Fruit fly (Drosophila melanogaster) whole organism, pupa: ENCODE results near the gene Npc2d.

ENCODE experiments used
- CG10348 ChIP-seq: fragments of 200-800 bp; sonication (Bioruptor generic); IDR thresholded peaks from 2 replicates; pipeline ENCODE4 v1.3.6; 2022; ENCODE audit warnings: missing biosample characterization, missing genetic modification characterization
- CG12605 ChIP-seq: fragments of 200-800 bp; sonication (Bioruptor generic); IDR thresholded peaks from 2 replicates; pipeline ENCODE4 v1.3.6; 2022; ENCODE audit warnings: missing biosample characterization, missing genetic modification characterization
- CG13204 ChIP-seq: fragments of 200-800 bp; sonication (Bioruptor generic); optimal IDR thresholded peaks from 2 replicates; lab custom pipeline; 2018; ENCODE audit warnings: missing biosample characterization, mild to moderate bottlenecking, missing genetic modification characterization, moderate library complexity
- CG14655 ChIP-seq: fragments of 200-800 bp; sonication (Bioruptor generic); optimal IDR thresholded peaks from 3 replicates; lab custom pipeline; 2017; ENCODE audit warnings: mild to moderate bottlenecking, missing biosample characterization, missing genetic modification reagents, missing genetic modification characterization
- CG15710 ChIP-seq: fragments of 200-800 bp; sonication (Bioruptor generic); optimal IDR thresholded peaks from 2 replicates; lab custom pipeline; 2018; ENCODE audit warnings: missing biosample characterization, mild to moderate bottlenecking, missing genetic modification characterization, moderate library complexity
- CG17806 ChIP-seq: fragments of 200-800 bp; sonication (Bioruptor generic); optimal IDR thresholded peaks from 2 replicates; lab custom pipeline; 2018; ENCODE audit warnings: missing biosample characterization, mild to moderate bottlenecking, missing genetic modification characterization, moderate library complexity
- CG32121 ChIP-seq: fragments of 200-800 bp; sonication (Bioruptor generic); IDR thresholded peaks from 2 replicates; pipeline ENCODE4 v1.3.6; 2022; ENCODE audit warnings: missing biosample characterization, missing genetic modification characterization
- CG34367 ChIP-seq: fragments of 200-800 bp; sonication (Bioruptor generic); optimal IDR thresholded peaks from 2 replicates; lab custom pipeline; 2018; ENCODE audit warnings: missing biosample characterization, mild to moderate bottlenecking, missing genetic modification characterization
- CG4496 ChIP-seq: fragments of 200-800 bp; sonication (Bioruptor generic); IDR thresholded peaks from 3 replicates; pipeline ENCODE4 v1.3.6; 2022; ENCODE audit warnings: missing biosample characterization, missing genetic modification characterization
- CG8159 ChIP-seq: fragments of 200-800 bp; sonication (Bioruptor generic); optimal IDR thresholded peaks from 3 replicates; lab custom pipeline; 2018; ENCODE audit warnings: missing biosample characterization, mild to moderate bottlenecking, missing genetic modification characterization, moderate library complexity
- CG8301 ChIP-seq: fragments of 200-800 bp; sonication (Bioruptor generic); optimal IDR thresholded peaks from 2 replicates; lab custom pipeline; 2018; ENCODE audit warnings: missing biosample characterization, mild to moderate bottlenecking, missing genetic modification characterization
- CG9948 ChIP-seq: fragments of 200-800 bp; sonication (Bioruptor generic); optimal IDR thresholded peaks from 2 replicates; lab custom pipeline; 2018; ENCODE audit warnings: missing biosample characterization, mild to moderate bottlenecking, missing genetic modification characterization, moderate library complexity
- D1 ChIP-seq: fragments of 200-800 bp; sonication (Bioruptor generic); optimal IDR thresholded peaks from 2 replicates; lab custom pipeline; 2018; ENCODE audit warnings: missing biosample characterization, mild to moderate bottlenecking, missing genetic modification characterization, moderate library complexity
- EcR ChIP-seq: fragments of 200-800 bp; sonication (Bioruptor generic); optimal IDR thresholded peaks from 3 replicates; lab custom pipeline; 2019; ENCODE audit warnings: missing biosample characterization, missing genetic modification characterization, mild to moderate bottlenecking, moderate library complexity, missing genetic modification reagents
- Ets98B ChIP-seq: fragments of 200-800 bp; sonication (Bioruptor generic); IDR thresholded peaks from 2 replicates; pipeline ENCODE4 v1.3.6; 2022; ENCODE audit warnings: missing biosample characterization, missing genetic modification characterization
- Pif1A ChIP-seq: fragments of 200-800 bp; sonication (Bioruptor generic); optimal IDR thresholded peaks from 3 replicates; lab custom pipeline; 2016; ENCODE audit warnings: missing biosample characterization, missing genetic modification characterization
- Pif1B ChIP-seq: fragments of 200-800 bp; sonication (Bioruptor generic); optimal IDR thresholded peaks from 3 replicates; lab custom pipeline; 2016; ENCODE audit warnings: missing biosample characterization, missing genetic modification characterization
- Snoo ChIP-seq: fragments of 200-800 bp; sonication (Bioruptor generic); optimal IDR thresholded peaks from 3 replicates; lab custom pipeline; 2017; ENCODE audit warnings: missing biosample characterization, mild to moderate bottlenecking, missing genetic modification characterization, inconsistent platforms
- fd96Ca ChIP-seq: fragments of 200-800 bp; sonication (Bioruptor generic); IDR thresholded peaks from 3 replicates; pipeline ENCODE4 v1.3.6; 2022; ENCODE audit warnings: missing biosample characterization, missing genetic modification characterization
- gl ChIP-seq: fragments of 200-800 bp; sonication (Bioruptor generic); optimal IDR thresholded peaks from 2 replicates; lab custom pipeline; 2018; ENCODE audit warnings: missing biosample characterization, mild to moderate bottlenecking, missing genetic modification characterization
- rn ChIP-seq: fragments of 200-800 bp; sonication (Bioruptor generic); IDR thresholded peaks from 2 replicates; pipeline ENCODE4 v1.3.6; 2022; ENCODE audit warnings: missing biosample characterization, missing genetic modification characterization

Npc2d gene

DNA sequence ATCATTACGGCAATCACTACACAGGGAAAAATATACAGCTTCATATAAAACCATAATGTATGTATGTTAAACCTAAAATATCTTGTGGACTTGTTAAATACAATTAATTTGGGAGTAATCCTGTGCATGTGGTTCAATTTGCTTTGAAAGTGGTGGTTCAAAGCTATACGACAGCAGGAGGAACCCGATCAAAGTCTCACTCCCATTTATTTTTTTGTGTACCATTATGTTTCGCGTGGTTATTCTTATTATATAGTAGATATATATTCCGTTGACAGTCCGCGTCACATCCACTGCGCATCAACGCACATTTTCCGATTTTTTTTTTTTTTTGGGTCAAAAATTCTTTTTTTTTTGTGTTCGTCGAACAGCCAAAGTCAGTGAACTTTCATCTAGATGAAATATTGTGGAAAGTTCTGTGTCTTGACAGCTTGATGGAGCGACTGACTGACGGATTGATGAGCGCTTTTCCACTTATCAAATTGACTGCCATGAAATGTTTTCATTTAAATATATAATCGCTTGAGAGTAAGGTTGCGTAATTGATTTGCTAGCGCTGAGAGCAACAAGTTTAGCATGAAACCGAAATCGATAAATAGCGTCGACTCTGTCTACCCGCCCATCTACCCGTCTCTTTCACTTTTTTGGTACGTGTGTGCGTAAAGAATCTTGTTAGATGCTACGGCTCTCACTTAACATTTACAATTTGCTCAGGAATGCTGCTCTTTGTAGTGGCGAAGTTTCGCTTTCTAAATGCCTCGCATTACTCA is 22.7 kb downstream of the Npc2d start:
- TF ChIP-seq Pif1A (GFP tag; lab: Kevin White, UChicago) (no peak), CG15710 (tag; lab: Kevin White, UChicago) (no peak), CG32121 (GFP tag; lab: Robert Waterston, UW) (no peak), CG34367 (tag; lab: Kevin White, UChicago) (no peak), CG8159 (tag; lab: Kevin White, UChicago) (no peak), CG12605 (GFP tag; lab: Robert Waterston, UW) (no peak), rn (GFP tag; lab: Robert Waterston, UW) (no peak), Ets98B (GFP tag; lab: Robert Waterston, UW) (no peak), CG4496 (GFP tag; lab: Robert Waterston, UW) (no peak), gl (tag; lab: Kevin White, UChicago) (no peak), Snoo (tag; lab: Kevin White, UChicago) (no peak), CG13204 (no peak), fd96Ca (GFP tag; lab: Robert Waterston, UW) (no peak), CG17806 (no peak), CG9948 (tag; lab: Kevin White, UChicago) (no peak)

DNA sequence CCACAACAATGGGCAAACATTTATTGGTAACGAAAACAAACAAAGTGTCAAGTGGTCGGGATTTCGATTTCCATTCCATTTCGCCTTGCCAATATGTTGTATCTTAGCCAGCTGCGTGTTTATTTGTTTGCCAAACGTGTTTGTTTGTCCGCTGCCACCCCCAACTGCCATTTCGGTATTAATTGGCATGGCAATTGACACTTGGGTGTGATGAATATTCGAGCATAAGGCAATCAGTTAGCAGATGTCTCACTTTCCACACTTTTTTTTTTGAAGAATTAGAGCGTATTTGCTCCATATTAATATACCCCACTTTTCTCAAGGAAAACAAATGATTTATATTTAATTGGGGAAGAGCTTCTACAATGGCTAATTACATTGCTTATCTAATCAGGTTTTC is 24.4 kb downstream of the Npc2d start:
- TF ChIP-seq CG9948 (tag; lab: Kevin White, UChicago), result no peak
- no peak for TF ChIP-seq CG4496 (GFP tag; lab: Robert Waterston, UW)
- no peak for TF ChIP-seq CG15710 (tag; lab: Kevin White, UChicago)
- TF ChIP-seq rn (GFP tag; lab: Robert Waterston, UW), result no peak
- no peak for TF ChIP-seq EcR (GFP tag; lab: Kevin White, UChicago)
- TF ChIP-seq CG8159 (tag; lab: Kevin White, UChicago), result no peak
- no peak for TF ChIP-seq CG8301 (tag; lab: Kevin White, UChicago)
- TF ChIP-seq Snoo (tag; lab: Kevin White, UChicago), result no peak
- no peak for TF ChIP-seq fd96Ca (GFP tag; lab: Robert Waterston, UW)

DNA sequence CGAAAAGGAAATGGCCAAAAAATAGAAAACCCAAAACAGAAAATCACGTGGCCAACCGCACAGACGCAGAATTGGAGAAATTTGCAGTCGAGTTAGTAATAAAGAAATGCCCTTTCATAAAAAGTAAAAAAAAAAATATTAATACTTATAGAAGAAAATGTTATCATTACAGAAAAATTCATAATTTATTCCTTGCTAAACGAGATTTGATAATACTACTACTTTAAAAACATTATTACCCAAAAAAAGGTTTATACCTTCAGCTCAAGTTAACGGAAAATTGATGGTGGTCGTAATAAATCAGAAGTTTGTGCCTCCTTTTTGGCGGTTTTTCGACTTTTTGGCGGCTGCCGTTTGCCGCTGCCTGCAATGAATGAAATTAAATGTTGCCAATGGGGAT is 27.5 kb downstream of the Npc2d start:
- peak; percentile 48 for TF ChIP-seq CG14655
- no peak for TF ChIP-seq Pif1A (GFP tag; lab: Kevin White, UChicago)

DNA sequence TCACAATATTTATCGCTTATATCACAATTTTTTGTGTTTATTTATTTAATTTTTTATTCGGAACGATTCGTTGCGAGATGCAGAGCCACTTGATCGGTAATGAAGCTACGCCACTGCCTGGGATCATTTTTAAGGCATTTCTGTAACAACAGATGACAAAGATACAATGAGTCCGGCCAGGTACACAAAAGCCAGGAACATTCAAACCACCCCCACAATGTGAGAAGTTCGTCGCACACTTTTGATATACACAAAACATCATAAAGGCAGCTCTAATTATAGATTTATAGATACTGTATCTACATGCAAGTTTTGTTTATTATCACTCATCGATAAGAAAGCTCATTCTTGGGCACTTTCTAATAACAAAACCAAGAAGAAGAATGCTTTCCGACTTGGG is 30.8 kb downstream of the Npc2d start, which contains the start of gene CG31407:
CG31407 (minus strand) TSS at position 101 of the 400 bp plus-strand sequence.
- TF ChIP-seq CG14655, result no peak
- no peak for TF ChIP-seq EcR (GFP tag; lab: Kevin White, UChicago)
- no peak for TF ChIP-seq CG4496 (GFP tag; lab: Robert Waterston, UW)
- TF ChIP-seq D1 (tag; lab: Kevin White, UChicago), result no peak
- no peak for TF ChIP-seq Pif1B (GFP tag; lab: Kevin White, UChicago)
- no peak for TF ChIP-seq gl (tag; lab: Kevin White, UChicago)
- TF ChIP-seq CG34367 (tag; lab: Kevin White, UChicago), result no peak
- TF ChIP-seq CG17806, result no peak
- TF ChIP-seq CG32121 (GFP tag; lab: Robert Waterston, UW), result no peak
- TF ChIP-seq CG15710 (tag; lab: Kevin White, UChicago), result no peak
- no peak for TF ChIP-seq Snoo (tag; lab: Kevin White, UChicago)
- no peak for TF ChIP-seq CG9948 (tag; lab: Kevin White, UChicago)
- TF ChIP-seq CG10348, result no peak
- no peak for TF ChIP-seq Ets98B (GFP tag; lab: Robert Waterston, UW)
- TF ChIP-seq rn (GFP tag; lab: Robert Waterston, UW), result no peak
- no peak for TF ChIP-seq Pif1A (GFP tag; lab: Kevin White, UChicago)

DNA sequence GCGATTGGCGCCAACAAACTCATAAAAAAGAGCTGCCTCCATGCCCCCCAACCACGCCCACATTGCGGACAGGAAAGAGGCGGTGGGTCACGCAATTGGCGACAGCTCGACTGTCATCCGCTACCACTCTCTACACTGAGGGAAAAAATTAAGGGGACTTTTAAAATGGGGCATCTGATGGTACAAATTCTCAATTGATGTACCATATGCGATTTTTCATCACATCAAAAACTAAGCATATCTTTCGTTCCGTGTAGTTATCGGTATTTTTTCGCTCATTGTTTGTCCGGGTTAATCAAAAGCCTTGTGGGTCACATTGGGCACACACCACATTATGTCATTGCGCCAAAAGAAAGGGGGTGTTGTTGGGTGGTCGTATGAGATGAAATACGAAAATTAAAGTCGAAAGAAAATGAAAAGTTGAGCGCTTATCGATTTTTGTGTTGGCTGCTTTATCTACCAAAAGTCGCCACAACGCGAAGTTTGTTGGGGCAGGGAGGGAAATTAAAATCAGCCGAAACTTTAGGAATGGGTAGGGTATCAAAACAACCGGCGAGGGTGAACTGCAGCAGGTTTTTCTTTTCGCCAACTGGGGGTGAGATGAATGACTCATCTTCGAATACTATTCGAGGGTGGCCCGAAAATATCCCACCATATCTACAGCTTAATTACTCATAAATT is 31.7 kb downstream of the Npc2d start:
- 0 out of 3 replicates have a peak, but pooled peaks have one; percentile 24 for TF ChIP-seq fd96Ca (GFP tag; lab: Robert Waterston, UW)
- TF ChIP-seq CG4496 (GFP tag; lab: Robert Waterston, UW), result no peak
- no peak for TF ChIP-seq Pif1A (GFP tag; lab: Kevin White, UChicago)
- TF ChIP-seq, all 21 proteins: peak for 1
